Fruit fly (Drosophila melanogaster): Measurements from ENCODE around the gene Cmpk.

Gene Cmpk

DNA sequence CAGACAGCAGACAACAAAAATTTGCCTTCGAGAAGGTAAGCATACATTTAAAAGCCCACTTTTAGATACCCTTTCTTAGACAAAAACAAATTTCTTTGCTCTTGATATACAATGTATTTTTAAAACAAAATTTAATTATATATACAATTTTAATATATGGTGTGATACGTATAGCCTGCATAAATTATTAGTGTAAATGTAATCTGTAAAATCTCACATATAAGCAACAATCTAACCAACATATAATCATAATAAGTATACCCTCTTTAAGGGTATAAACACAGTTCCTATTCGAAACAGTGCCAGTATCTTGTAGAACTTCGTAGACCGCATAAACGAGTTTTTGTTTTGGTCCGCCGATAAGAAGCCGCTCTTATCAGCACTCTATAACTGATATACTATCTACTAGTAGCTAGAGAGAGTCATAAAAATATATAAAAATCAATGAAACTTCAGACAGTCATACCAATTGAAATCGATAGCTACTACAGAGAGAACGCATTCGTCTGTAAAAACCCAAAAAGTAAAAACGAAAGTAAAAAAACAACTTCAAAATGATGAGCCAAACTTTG lies 40.9 kb downstream of the Cmpk start, which contains the start of gene Kaz-m1 (continued):
- TF ChIP-seq Oli (tag; optimal IDR thresholded peaks at IDR 0.05) (peak; percentile 65), z (GFP tag; IDR thresholded peaks at IDR 0.05) (no peak), exex (tag; optimal IDR thresholded peaks at IDR 0.05) (peak; percentile 41), CG7839 (tag; optimal IDR thresholded peaks at IDR 0.05) (peak; percentile 74), Hmr (GFP tag; optimal IDR thresholded peaks at IDR 0.05) (peak; percentile 49), CG9215 (GFP tag; IDR thresholded peaks at IDR 0.05) (no peak), CG9797 (GFP tag; optimal IDR thresholded peaks at IDR 0.05) (no peak), unpg (GFP tag; optimal IDR thresholded peaks at IDR 0.05) (peak; percentile 59), Adf1 (GFP tag; IDR thresholded peaks at IDR 0.05) (no peak), B-H1 (GFP tag; IDR thresholded peaks at IDR 0.05) (peak; percentile 17; the same call in 1 of the 3 replicates), CG30020 (tag; optimal IDR thresholded peaks at IDR 0.05) (peak; percentile 4)

- TF ChIP-seq CG32532 (GFP tag; IDR thresholded peaks at IDR 0.05): 0 out of 2 replicates have a peak, but pooled peaks have one; percentile 2
- TF ChIP-seq sr (GFP tag; IDR thresholded peaks at IDR 0.05): peak; percentile 74; the same call in 2 of the 3 replicates
- no peak for TF ChIP-seq pan (optimal IDR thresholded peaks at IDR 0.05)
- peak in 1 of 2 experiments; percentile 27 for TF ChIP-seq pan (GFP tag; optimal IDR thresholded peaks at IDR 0.05 in 1 of 2, IDR thresholded peaks at IDR 0.05 in 1 of 2)
- TF ChIP-seq da (GFP tag; optimal IDR thresholded peaks at IDR 0.05): no peak
- no peak for TF ChIP-seq gsb (GFP tag; IDR thresholded peaks at IDR 0.05)
- no peak for TF ChIP-seq CG4854 (GFP tag; optimal IDR thresholded peaks at IDR 0.05)
- TF ChIP-seq CG7357 (GFP tag; IDR thresholded peaks at IDR 0.05): no peak
- TF ChIP-seq HLHmδ (GFP tag; optimal IDR thresholded peaks at IDR 0.05): peak; percentile 91
- TF ChIP-seq CG12299 (tag; optimal IDR thresholded peaks at IDR 0.05): no peak
- TF ChIP-seq kni (GFP tag; optimal IDR thresholded peaks at IDR 0.05): peak; percentile 63
- peak in 1 of 2 experiments; percentile 23 for TF ChIP-seq Pdp1 (GFP tag; optimal IDR thresholded peaks at IDR 0.05)
Observed at dm6 chr3R:26013664-26013948, 41.6 kb downstream of the Cmpk start.

DNA sequence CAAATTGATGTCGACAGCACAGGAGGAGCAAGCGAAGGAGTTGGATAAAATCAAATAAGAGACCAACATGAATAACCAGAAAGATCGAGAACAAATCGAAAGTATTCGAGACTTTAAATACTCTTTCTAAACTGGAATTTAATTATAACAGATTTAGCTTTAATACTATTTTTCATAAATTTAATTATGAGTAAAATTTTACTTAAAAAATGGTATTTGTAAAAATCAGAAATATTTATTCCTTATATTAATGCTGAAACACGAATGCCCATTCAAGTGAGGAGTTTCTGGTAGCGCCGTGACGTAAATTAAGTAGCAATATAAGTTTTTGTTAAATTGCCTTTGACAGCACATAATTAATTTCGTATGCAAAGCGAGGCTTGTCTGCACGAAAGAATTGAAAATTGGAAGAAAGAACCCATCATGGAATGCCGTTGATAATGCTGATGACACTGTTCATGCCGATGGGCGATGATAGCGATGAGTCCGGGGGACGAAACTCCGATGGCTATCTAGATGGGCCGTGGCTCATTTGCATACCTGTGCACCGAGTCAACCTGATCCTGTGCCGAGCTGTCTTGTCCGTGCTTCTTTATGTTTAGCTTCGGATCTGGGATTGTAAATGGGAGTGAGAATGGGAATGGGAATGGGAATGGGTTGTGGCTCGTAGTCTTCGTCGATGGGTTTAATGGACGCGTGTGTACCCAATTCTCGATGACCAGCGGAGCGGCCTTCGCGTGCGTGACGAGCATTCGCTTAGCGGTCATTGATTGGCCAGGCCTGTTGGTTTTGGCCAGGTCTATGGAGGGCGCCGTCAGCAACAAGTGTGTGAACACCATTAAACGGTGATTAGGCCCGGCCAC lies 42.2 kb downstream of the Cmpk start:
- TF ChIP-seq CG3726 (GFP tag; IDR thresholded peaks at IDR 0.05) (no peak), CG16779 (GFP tag; IDR thresholded peaks at IDR 0.05) (no peak), dpn (GFP tag; optimal IDR thresholded peaks at IDR 0.05) (peak in 1 of 2 experiments; percentile 2), CG13894 (tag; optimal IDR thresholded peaks at IDR 0.05) (no peak), CG14710 (tag; optimal IDR thresholded peaks at IDR 0.05) (peak; percentile 67), CG13296 (GFP tag; optimal IDR thresholded peaks at IDR 0.05) (no peak), fu2 (GFP tag; optimal IDR thresholded peaks at IDR 0.05) (no peak), CG3281 (GFP tag; optimal IDR thresholded peaks at IDR 0.05) (no peak), gcm2 (GFP tag; optimal IDR thresholded peaks at IDR 0.05) (no peak), Antp (GFP tag; optimal IDR thresholded peaks at IDR 0.05) (no peak), CG10267 (tag; optimal IDR thresholded peaks at IDR 0.05) (peak; percentile 74), stc (GFP tag; IDR thresholded peaks at IDR 0.05) (no peak), al (GFP tag; IDR thresholded peaks at IDR 0.05) (no peak), CG14667 (GFP tag; IDR thresholded peaks at IDR 0.05) (no peak), B-H1 (GFP tag; IDR thresholded peaks at IDR 0.05) (no peak), CG8765 (GFP tag; IDR thresholded peaks at IDR 0.05) (no peak), CG8281 (tag; optimal IDR thresholded peaks at IDR 0.05) (no peak), shn (GFP tag; optimal IDR thresholded peaks at IDR 0.05) (no peak), CG15269 (tag; optimal IDR thresholded peaks at IDR 0.05) (no peak), Vsx1 (GFP tag; optimal IDR thresholded peaks at IDR 0.05) (peak; percentile 29), HLH3B (GFP tag; IDR thresholded peaks at IDR 0.05) (no peak), CG42726 (GFP tag; IDR thresholded peaks at IDR 0.05; ENCODE audit: partially characterized antibody) (no peak), gcm (GFP tag; optimal IDR thresholded peaks at IDR 0.05) (peak; percentile 16), oc (tag; optimal IDR thresholded peaks at IDR 0.05) (peak; percentile 30), Atf3 (GFP tag; optimal IDR thresholded peaks at IDR 0.05) (no peak), CG32532 (GFP tag; IDR thresholded peaks at IDR 0.05) (peak; percentile 23; the same call in 1 of the 2 replicates)

Data from whole organism, embryonic.